Worm (Caenorhabditis elegans) whole organism, young adult: Measurements from ENCODE around the gene Y71H2AM.1.

Experiments used
- ceh-27 ChIP-seq: fragments of 200-800 bp; sonication (Bioruptor generic); optimal IDR thresholded peaks from 2 replicates; lab custom pipeline; 2018; ENCODE audit warnings: mild to moderate bottlenecking, missing genetic modification characterization, moderate library complexity, missing compliant biosample characterization
- egl-44 ChIP-seq: fragments of 200-800 bp; sonication (Bioruptor generic); IDR thresholded peaks from 2 replicates; pipeline ENCODE4 v1.3.6; 2022; ENCODE audit warnings: missing genetic modification reagents, missing genetic modification characterization, missing compliant biosample characterization
- egrh-3 ChIP-seq: fragments of 200-800 bp; sonication (Bioruptor generic); IDR thresholded peaks from 2 replicates; pipeline ENCODE4 v1.3.6; 2022; ENCODE audit warnings: missing genetic modification reagents, missing genetic modification characterization, missing compliant biosample characterization
- ets-4 ChIP-seq: fragments of 200-800 bp; sonication (Bioruptor generic); optimal IDR thresholded peaks from 2 replicates; lab custom pipeline; 2018; ENCODE audit warnings: mild to moderate bottlenecking, missing genetic modification characterization, missing compliant biosample characterization
- nfya-1 ChIP-seq: sonication (generic microtip); optimal IDR thresholded peaks from 2 replicates; lab custom pipeline; 2017; ENCODE audit warnings: antibody characterized with exemption, missing compliant biosample characterization, missing genetic modification characterization, borderline replicate concordance; ENCODE audit not compliant: insufficient read depth
- ztf-22 ChIP-seq: fragments of 200-800 bp; sonication (Bioruptor generic); optimal IDR thresholded peaks from 2 replicates; lab custom pipeline; 2018; ENCODE audit warnings: mild to moderate bottlenecking, missing genetic modification characterization, moderate library complexity, missing compliant biosample characterization

DNA sequence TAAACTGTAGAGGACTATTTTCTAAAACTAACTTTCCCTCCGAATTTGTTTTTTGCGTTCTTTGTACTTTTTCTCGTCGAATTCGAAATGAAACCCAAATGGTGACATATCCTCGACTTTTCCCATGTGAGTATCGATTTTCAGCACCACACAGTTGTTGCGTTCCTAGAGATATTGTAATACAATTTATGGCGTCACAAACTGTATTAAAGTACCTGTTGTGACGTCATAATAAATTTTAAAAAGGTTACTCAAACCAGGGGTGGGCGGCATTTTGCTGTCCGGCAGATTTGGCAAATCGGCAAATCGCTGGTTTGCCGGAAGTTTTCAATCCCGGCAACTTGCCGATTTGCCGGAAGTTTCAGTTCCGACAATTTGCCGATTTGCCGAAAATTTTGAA, 26.1 kb upstream of the Y71H2AM.1 start:
- TF ChIP-seq ztf-22 (GFP tag; lab: Kevin White, UChicago) (no peak), ets-4 (GFP tag; lab: Kevin White, UChicago) (no peak), nfya-1 (no peak), egl-44 (GFP tag; lab: Robert Waterston, UW) (no peak), ceh-27 (GFP tag; lab: Kevin White, UChicago) (no peak), egrh-3 (GFP tag; lab: Robert Waterston, UW) (no peak)
